Fruit fly (Drosophila melanogaster) whole organism, embryonic: ENCODE results near the gene Arl8.

Source experiments
- Atf3 ChIP-seq: fragments of 200-800 bp; sonication (Bioruptor generic); optimal IDR thresholded peaks from 3 replicates; lab custom pipeline; 2016; ENCODE audit warnings: missing biosample characterization, missing genetic modification characterization
- Blimp-1 ChIP-seq: fragments of 200-800 bp; sonication (Bioruptor generic); optimal IDR thresholded peaks from 3 replicates; lab custom pipeline; 2018; ENCODE audit warnings: missing biosample characterization, missing genetic modification characterization, mild to moderate bottlenecking, moderate library complexity, missing genetic modification reagents
- CG12299 ChIP-seq: fragments of 200-800 bp; sonication (Bioruptor generic); optimal IDR thresholded peaks from 2 replicates; lab custom pipeline; 2018; ENCODE audit warnings: missing biosample characterization, mild to moderate bottlenecking, missing genetic modification characterization
- CG13624 ChIP-seq: fragments of 200-800 bp; sonication (Bioruptor generic); optimal IDR thresholded peaks from 2 replicates; lab custom pipeline; 2016; ENCODE audit warnings: missing biosample characterization, missing genetic modification characterization
- CG13894 ChIP-seq: fragments of 200-800 bp; sonication (Bioruptor generic); optimal IDR thresholded peaks from 3 replicates; lab custom pipeline; 2018; ENCODE audit warnings: missing biosample characterization, mild to moderate bottlenecking, missing genetic modification characterization, moderate library complexity
- CG14050 ChIP-seq: fragments of 200-800 bp; sonication (Bioruptor generic); IDR thresholded peaks from 3 replicates; pipeline ENCODE4 v1.3.6; 2022; ENCODE audit warnings: missing biosample characterization, missing genetic modification characterization
- CG1832 ChIP-seq: fragments of 200-800 bp; sonication (Bioruptor generic); optimal IDR thresholded peaks from 2 replicates; lab custom pipeline; 2017; ENCODE audit warnings: missing biosample characterization, mild to moderate bottlenecking, missing genetic modification characterization, inconsistent platforms
- CG33213 ChIP-seq: fragments of 200-800 bp; sonication (Bioruptor generic); optimal IDR thresholded peaks from 3 replicates; lab custom pipeline; 2016; ENCODE audit warnings: missing biosample characterization, missing genetic modification characterization
- CG34376 ChIP-seq: fragments of 200-800 bp; sonication (Bioruptor generic); optimal IDR thresholded peaks from 2 replicates; lab custom pipeline; 2018; ENCODE audit warnings: missing biosample characterization, mild to moderate bottlenecking, missing genetic modification characterization
- CG4820 ChIP-seq: fragments of 200-800 bp; sonication (Bioruptor generic); optimal IDR thresholded peaks from 3 replicates; lab custom pipeline; 2016; ENCODE audit warnings: missing biosample characterization, missing genetic modification characterization
- CG6654 ChIP-seq: fragments of 200-800 bp; sonication (Bioruptor generic); optimal IDR thresholded peaks from 2 replicates; lab custom pipeline; 2017; ENCODE audit warnings: missing biosample characterization, mild to moderate bottlenecking, missing genetic modification characterization
- CG7987 ChIP-seq: fragments of 200-800 bp; sonication (Bioruptor generic); optimal IDR thresholded peaks from 2 replicates; lab custom pipeline; 2018; ENCODE audit warnings: missing biosample characterization, mild to moderate bottlenecking, missing genetic modification characterization, moderate library complexity
- CG8478 ChIP-seq: fragments of >200 bp; optimal IDR thresholded peaks from 2 replicates; lab custom pipeline; 2018
- CG8924 ChIP-seq: fragments of 200-800 bp; optimal IDR thresholded peaks from 3 replicates; lab custom pipeline; 2019; ENCODE audit warnings: missing biosample characterization, mild to moderate bottlenecking, missing genetic modification characterization, moderate library complexity
- Dek ChIP-seq: fragments of 200-800 bp; sonication (Bioruptor generic); optimal IDR thresholded peaks from 3 replicates; lab custom pipeline; 2019; ENCODE audit warnings: missing biosample characterization, mild to moderate bottlenecking, missing genetic modification characterization, moderate library complexity
- Dip3 ChIP-seq: fragments of 200-800 bp; sonication (Bioruptor generic); optimal IDR thresholded peaks from 3 replicates; lab custom pipeline; 2016; ENCODE audit warnings: missing biosample characterization, missing genetic modification characterization
- Elba2 ChIP-seq: fragments of 200-800 bp; sonication (Bioruptor generic); optimal IDR thresholded peaks from 3 replicates; lab custom pipeline; 2016; ENCODE audit warnings: missing biosample characterization, missing genetic modification characterization
- HLH4C ChIP-seq: fragments of 200-800 bp; sonication (Bioruptor generic); IDR thresholded peaks from 3 replicates; pipeline ENCODE4 v1.3.6; 2022; ENCODE audit warnings: missing biosample characterization, missing genetic modification characterization; ENCODE audit not compliant: partially characterized antibody
- Hand ChIP-seq: fragments of 200-800 bp; sonication (Bioruptor generic); optimal IDR thresholded peaks from 2 replicates; lab custom pipeline; 2017; ENCODE audit warnings: mild to moderate bottlenecking, missing biosample characterization, missing genetic modification reagents, missing genetic modification characterization
- HmgZ ChIP-seq: fragments of 200-800 bp; sonication (Bioruptor generic); optimal IDR thresholded peaks from 2 replicates; lab custom pipeline; 2018; ENCODE audit warnings: missing biosample characterization, mild to moderate bottlenecking, missing genetic modification characterization
- Hr51 ChIP-seq, 2 experiments: fragments of 200-800 bp; sonication (Bioruptor generic); optimal IDR thresholded peaks; 2 replicates in 1 of 2; 3 replicates in 1 of 2; lab custom pipeline; 2016 to 2018; ENCODE audit warnings: missing biosample characterization in 2 of 2, missing genetic modification characterization in 2 of 2, mild to moderate bottlenecking in 1 of 2, moderate library complexity in 1 of 2
- Hr78 ChIP-seq, 2 experiments: fragments of 200-800 bp in 1 of 2; fragments of >200 bp in 1 of 2; sonication (Bioruptor generic) in 1 of 2; optimal IDR thresholded peaks; 2 replicates each; lab custom pipeline; 2017 to 2019; ENCODE audit warnings: missing biosample characterization in 2 of 2, missing genetic modification characterization in 2 of 2, mild to moderate bottlenecking in 1 of 2, moderate library complexity in 1 of 2
- MTF-1 ChIP-seq: fragments of 200-800 bp; sonication (Bioruptor generic); optimal IDR thresholded peaks from 2 replicates; lab custom pipeline; 2018; ENCODE audit warnings: missing biosample characterization, mild to moderate bottlenecking, missing genetic modification characterization, borderline replicate concordance
- Med ChIP-seq: fragments of 200-800 bp; sonication (Bioruptor generic); peaks from one replicate; lab custom pipeline; 2016; ENCODE audit warnings: missing biosample characterization, missing genetic modification characterization, mild to moderate bottlenecking, inconsistent platforms, moderate library complexity
- NC2β ChIP-seq: fragments of 200-800 bp; sonication (Bioruptor generic); optimal IDR thresholded peaks from 2 replicates; lab custom pipeline; 2016; ENCODE audit warnings: missing biosample characterization, missing genetic modification characterization
- Nf-YB ChIP-seq: fragments of 200-800 bp; sonication (Bioruptor generic); optimal IDR thresholded peaks from 3 replicates; lab custom pipeline; 2019; ENCODE audit warnings: missing biosample characterization, mild to moderate bottlenecking, missing genetic modification characterization, moderate library complexity
- Nf-YC ChIP-seq: fragments of 200-800 bp; optimal IDR thresholded peaks from 3 replicates; lab custom pipeline; 2019; ENCODE audit warnings: missing biosample characterization, mild to moderate bottlenecking, missing genetic modification characterization, moderate library complexity
- NfI ChIP-seq: fragments of 200-800 bp; sonication (Bioruptor generic); optimal IDR thresholded peaks from 3 replicates; lab custom pipeline; 2018; ENCODE audit warnings: missing biosample characterization, mild to moderate bottlenecking, missing genetic modification characterization, moderate library complexity
- Xbp1 ChIP-seq: fragments of 200-800 bp; sonication (Bioruptor generic); optimal IDR thresholded peaks from 3 replicates; lab custom pipeline; 2016; ENCODE audit warnings: missing biosample characterization, mild to moderate bottlenecking, missing genetic modification characterization
- bcd ChIP-seq: fragments of 200-800 bp; sonication (Bioruptor generic); optimal IDR thresholded peaks from 2 replicates; lab custom pipeline; 2017; ENCODE audit warnings: missing biosample characterization, mild to moderate bottlenecking, missing genetic modification characterization
- cwo ChIP-seq: fragments of 200-800 bp; sonication (Bioruptor generic); optimal IDR thresholded peaks from 3 replicates; lab custom pipeline; 2017; ENCODE audit warnings: missing biosample characterization, missing genetic modification characterization, mild to moderate bottlenecking, moderate library complexity, missing genetic modification reagents
- eve ChIP-seq, 2 experiments: fragments of >200 bp; optimal IDR thresholded peaks; 2 replicates each; lab custom pipeline; 2017; ENCODE audit warnings: missing biosample characterization in 2 of 2, missing genetic modification characterization in 2 of 2
- exex ChIP-seq: fragments of 200-800 bp; sonication (Bioruptor generic); optimal IDR thresholded peaks from 4 replicates; lab custom pipeline; 2018; ENCODE audit warnings: missing biosample characterization, mild to moderate bottlenecking, missing genetic modification characterization, moderate library complexity
- ftz-f1 ChIP-seq: fragments of 200-800 bp; sonication (Bioruptor generic); optimal IDR thresholded peaks from 2 replicates; lab custom pipeline; 2016; ENCODE audit warnings: missing biosample characterization, missing genetic modification characterization
- hth ChIP-seq: fragments of >200 bp; optimal IDR thresholded peaks from 2 replicates; lab custom pipeline; 2017; ENCODE audit warnings: inconsistent platforms
- jumu ChIP-seq: fragments of 200-800 bp; sonication (Bioruptor generic); optimal IDR thresholded peaks from 3 replicates; lab custom pipeline; 2016; ENCODE audit warnings: missing biosample characterization, missing genetic modification characterization
- kay ChIP-seq: fragments of 200-800 bp; sonication (Bioruptor generic); optimal IDR thresholded peaks from 2 replicates; lab custom pipeline; 2016; ENCODE audit warnings: missing biosample characterization, missing genetic modification characterization
- mirr ChIP-seq: fragments of 200-800 bp; sonication (Bioruptor generic); optimal IDR thresholded peaks from 3 replicates; lab custom pipeline; 2018; ENCODE audit warnings: missing biosample characterization, mild to moderate bottlenecking, missing genetic modification characterization
- nau ChIP-seq: fragments of 200-800 bp; sonication (Bioruptor generic); optimal IDR thresholded peaks from 3 replicates; lab custom pipeline; 2017; ENCODE audit warnings: missing biosample characterization, mild to moderate bottlenecking, missing genetic modification characterization, missing genetic modification reagents
- nom ChIP-seq: fragments of 200-800 bp; sonication (Bioruptor generic); optimal IDR thresholded peaks from 2 replicates; lab custom pipeline; 2017; ENCODE audit warnings: missing biosample characterization, missing genetic modification characterization, mild to moderate bottlenecking, moderate library complexity, missing genetic modification reagents
- odd ChIP-seq: fragments of 200-800 bp; sonication (Bioruptor generic); optimal IDR thresholded peaks from 2 replicates; lab custom pipeline; 2017; ENCODE audit warnings: missing biosample characterization, mild to moderate bottlenecking, missing genetic modification characterization
- p53 ChIP-seq: fragments of 200-800 bp; sonication (Bioruptor generic); optimal IDR thresholded peaks from 2 replicates; lab custom pipeline; 2016; ENCODE audit warnings: missing biosample characterization, missing genetic modification characterization
- pita ChIP-seq: fragments of 200-800 bp; sonication (Bioruptor generic); optimal IDR thresholded peaks from 2 replicates; lab custom pipeline; 2017; ENCODE audit warnings: missing biosample characterization, mild to moderate bottlenecking, missing genetic modification characterization
- shn ChIP-seq: fragments of 200-800 bp; sonication (Bioruptor generic); optimal IDR thresholded peaks from 3 replicates; lab custom pipeline; 2016; ENCODE audit warnings: missing biosample characterization, missing genetic modification characterization
- trh ChIP-seq: fragments of 200-800 bp; sonication (Bioruptor generic); optimal IDR thresholded peaks from 2 replicates; lab custom pipeline; 2016; ENCODE audit warnings: missing biosample characterization, missing genetic modification characterization
- tup ChIP-seq: fragments of 200-800 bp; sonication (Bioruptor generic); optimal IDR thresholded peaks from 2 replicates; lab custom pipeline; 2016; ENCODE audit warnings: missing biosample characterization, mild to moderate bottlenecking, missing genetic modification characterization, moderate library complexity
- yki ChIP-seq: fragments of >200 bp; optimal IDR thresholded peaks from 3 replicates; lab custom pipeline; 2018

The Arl8 gene

DNA sequence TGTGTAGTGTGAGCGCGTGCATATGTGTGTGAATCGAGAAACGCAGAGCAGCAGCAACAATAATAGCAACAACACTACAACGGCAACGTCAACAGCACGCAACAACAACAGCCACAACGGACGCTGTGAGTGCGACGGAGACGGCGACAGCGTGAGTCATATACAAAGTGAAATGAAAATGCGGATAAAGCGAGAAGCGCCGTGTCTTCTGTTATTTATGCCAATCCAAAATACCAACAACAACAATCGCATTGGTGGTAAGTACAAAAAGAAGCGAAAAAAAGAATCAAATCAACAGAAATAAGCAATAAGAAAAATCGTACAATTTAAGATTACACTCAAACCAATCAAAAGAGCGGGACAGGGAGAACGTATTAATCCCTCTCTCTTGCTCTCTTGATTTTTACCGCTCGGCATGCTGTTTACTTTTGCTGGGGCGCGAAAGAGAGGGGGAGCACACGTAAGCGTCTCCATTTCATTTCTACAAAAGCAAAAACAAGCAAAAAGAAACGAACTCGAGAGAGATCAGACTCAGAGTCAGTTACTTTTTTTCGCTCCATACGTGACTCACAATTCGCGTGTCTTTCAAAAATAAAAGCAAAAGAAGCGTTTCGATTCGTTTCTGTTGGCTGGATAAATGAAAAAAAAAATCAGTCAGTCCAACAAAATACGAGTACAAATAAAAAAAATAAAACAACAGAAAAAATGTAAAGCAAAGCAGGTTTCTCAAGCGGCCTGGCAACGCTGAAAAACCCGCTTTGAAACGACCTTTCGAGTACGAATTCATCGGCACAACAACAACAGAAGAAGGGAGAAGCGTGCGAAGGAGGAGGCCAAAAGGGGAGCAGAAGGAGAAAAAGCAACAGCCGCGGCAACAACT is 20.3 kb upstream of the Arl8 start (continued):
- peak; percentile 71 for TF ChIP-seq Nf-YC (tag; lab: Kevin White, UChicago)
- TF ChIP-seq Blimp-1, result peak; percentile 25
- peak; percentile 99 for TF ChIP-seq kay (GFP tag; lab: Kevin White, UChicago)
- TF ChIP-seq mirr, result peak; percentile 32
- peak; percentile 40 for TF ChIP-seq exex (tag; lab: Kevin White, UChicago)
- no peak for TF ChIP-seq trh (GFP tag; lab: Kevin White, UChicago)
- no peak for TF ChIP-seq MTF-1 (GFP tag; lab: Kevin White, UChicago)
- TF ChIP-seq CG13894, result peak; percentile 36
- TF ChIP-seq nau (GFP tag; lab: Kevin White, UChicago), result no peak
- peak; percentile 71 for TF ChIP-seq CG1832
- no peak for TF ChIP-seq NC2β (GFP tag; lab: Kevin White, UChicago)
- peak; percentile 1 for TF ChIP-seq CG33213
- peak in 1 of 2 experiments; percentile 6 for TF ChIP-seq Hr51 (GFP tag; optimal IDR thresholded peaks at IDR 0.05; lab: Kevin White, UChicago)
- TF ChIP-seq Med (GFP tag; lab: Kevin White, UChicago), result peak; percentile 74
- TF ChIP-seq bcd (GFP tag; lab: Kevin White, UChicago), result peak; percentile 12
- TF ChIP-seq CG12299 (tag; lab: Kevin White, UChicago), result peak; percentile 10
- TF ChIP-seq NfI, result peak; percentile 22
- TF ChIP-seq tup (GFP tag; lab: Kevin White, UChicago), result no peak
- no peak for TF ChIP-seq p53
- peak in 1 of 2 experiments; percentile 75 for TF ChIP-seq eve (GFP tag; optimal IDR thresholded peaks at IDR 0.05; lab: Kevin White, UChicago)
- peak; percentile 39 for TF ChIP-seq CG13624 (GFP tag; lab: Kevin White, UChicago)
- TF ChIP-seq Xbp1 (GFP tag; lab: Kevin White, UChicago), result peak; percentile 22
- TF ChIP-seq CG6654 (GFP tag; lab: Kevin White, UChicago), result no peak
- no peak for TF ChIP-seq odd (GFP tag; lab: Kevin White, UChicago)
- no peak for TF ChIP-seq Dip3 (GFP tag; lab: Kevin White, UChicago)
- peak; percentile 14 for TF ChIP-seq Elba2 (GFP tag; lab: Kevin White, UChicago)
- TF ChIP-seq yki, result peak; percentile 33
- TF ChIP-seq Hr78 (GFP tag; optimal IDR thresholded peaks at IDR 0.05; lab: Kevin White, UChicago), result peak in 1 of 2 experiments; percentile 27
- peak; percentile 67 for TF ChIP-seq shn (GFP tag; lab: Kevin White, UChicago)
- no peak for TF ChIP-seq jumu (GFP tag; lab: Kevin White, UChicago)
- peak; percentile 10 for TF ChIP-seq Atf3
- no peak for TF ChIP-seq pita (GFP tag; lab: Kevin White, UChicago)
- peak; percentile 1 for TF ChIP-seq CG7987 (GFP tag; lab: Kevin White, UChicago)
- TF ChIP-seq Dek (tag; lab: Kevin White, UChicago), result peak; percentile 0
- TF ChIP-seq hth (lab: Kevin White, UChicago), result no peak
- no peak for TF ChIP-seq CG14050 (GFP tag; lab: Robert Waterston, UW)
- peak; percentile 100 for TF ChIP-seq nom
- TF ChIP-seq CG34376 (GFP tag; lab: Kevin White, UChicago), result peak; percentile 20
- TF ChIP-seq Nf-YB (GFP tag; lab: Kevin White, UChicago), result peak; percentile 70
- peak; percentile 86 for TF ChIP-seq CG8478 (lab: Kevin White, UChicago)
- peak; percentile 7 for TF ChIP-seq ftz-f1 (GFP tag; lab: Kevin White, UChicago)
- no peak for TF ChIP-seq HLH4C (GFP tag; lab: Robert Waterston, UW)
- TF ChIP-seq CG8924 (tag; lab: Kevin White, UChicago), result peak; percentile 21
- TF ChIP-seq CG4820 (GFP tag; lab: Kevin White, UChicago), result no peak
- TF ChIP-seq cwo (GFP tag; lab: Kevin White, UChicago), result peak; percentile 10
- no peak for TF ChIP-seq HmgZ (tag; lab: Kevin White, UChicago)
- peak; percentile 34 for TF ChIP-seq Hand (GFP tag; lab: Kevin White, UChicago)
